Worm (Caenorhabditis elegans): ENCODE data around the gene mlcd-1.

mlcd-1 gene

ce11 chrIII:4555345-4555744 is 12.6 kb downstream of the mlcd-1 start (continued):
- TF ChIP-seq lin-13 (GFP tag; optimal IDR thresholded peaks at IDR 0.05), result no peak
- no peak for TF ChIP-seq efl-3 (GFP tag; optimal IDR thresholded peaks at IDR 0.05)
- TF ChIP-seq tbx-2 (tag; optimal IDR thresholded peaks at IDR 0.05), result no peak
- TF ChIP-seq mdl-1 (tag; optimal IDR thresholded peaks at IDR 0.05), result no peak
- TF ChIP-seq ceh-88 (GFP tag; IDR thresholded peaks at IDR 0.05), result no peak
- TF ChIP-seq aha-1 (tag; optimal IDR thresholded peaks at IDR 0.05), result no peak
- peak; percentile 18 for TF ChIP-seq nhr-47 (tag; optimal IDR thresholded peaks at IDR 0.05)
- no peak for TF ChIP-seq C04F5.9 (tag; optimal IDR thresholded peaks at IDR 0.05)
- TF ChIP-seq elt-2 (tag; optimal IDR thresholded peaks at IDR 0.05), result no peak
- peak; percentile 9 for TF ChIP-seq fkh-8 (tag; optimal IDR thresholded peaks at IDR 0.05)
- no peak for TF ChIP-seq nhr-71 (tag; optimal IDR thresholded peaks at IDR 0.05)
- TF ChIP-seq egl-27 (tag; optimal IDR thresholded peaks at IDR 0.05), result no peak
- TF ChIP-seq nhr-11 (tag; optimal IDR thresholded peaks at IDR 0.05), result no peak
- TF ChIP-seq efl-1 (optimal IDR thresholded peaks at IDR 0.05), result peak in 1 of 2 experiments; percentile 10
- TF ChIP-seq efl-1 (GFP tag; optimal IDR thresholded peaks at IDR 0.05 in 1 of 2), result no peak
- TF ChIP-seq mep-1 (tag; optimal IDR thresholded peaks at IDR 0.05), result no peak
- no peak for TF ChIP-seq ceh-90 (tag; optimal IDR thresholded peaks at IDR 0.05)

- TF ChIP-seq C34B4.2 (tag; optimal IDR thresholded peaks at IDR 0.05) (no peak), ama-1 (optimal IDR thresholded peaks at IDR 0.05) (no peak), lsy-2 (tag; optimal IDR thresholded peaks at IDR 0.05) (no peak), efl-1 (optimal IDR thresholded peaks at IDR 0.05) (no peak), efl-1 (GFP tag; optimal IDR thresholded peaks at IDR 0.05 in 1 of 2) (peak in 1 of 2 experiments; percentile 37), sox-4 (tag; optimal IDR thresholded peaks at IDR 0.05) (no peak)
Measured at ce11 chrIII:4553316-4553715, 14.6 kb downstream of the mlcd-1 start, which contains the start of gene imph-1. Gene imph-1 (plus strand): TSS chrIII:4553616.

ce11 chrIII:4552872-4553271 is 15.1 kb downstream of the mlcd-1 start:
- TF ChIP-seq blmp-1 (tag; optimal IDR thresholded peaks at IDR 0.05) (peak; percentile 13), elt-2 (tag; optimal IDR thresholded peaks at IDR 0.05) (peak; percentile 17), sptf-1 (tag; optimal IDR thresholded peaks at IDR 0.05) (no peak)

ce11 chrIII:4551963-4552362 is 16.0 kb downstream of the mlcd-1 start:
- TF ChIP-seq nhr-90 (tag; optimal IDR thresholded peaks at IDR 0.05; ENCODE audit: poor library complexity) (peak; percentile 24), irx-1 (tag; optimal IDR thresholded peaks at IDR 0.05) (peak; percentile 14), mdl-1 (tag; optimal IDR thresholded peaks at IDR 0.05) (peak in 1 of 2 experiments; percentile 57), nhr-19 (GFP tag; conservative IDR thresholded peaks at IDR 0.05) (peak; percentile 64), ztf-4 (tag; optimal IDR thresholded peaks at IDR 0.05) (peak; percentile 20), unc-86 (tag; optimal IDR thresholded peaks at IDR 0.05) (no peak), hpl-2 (GFP tag; optimal IDR thresholded peaks at IDR 0.05) (no peak), nhr-71 (tag; optimal IDR thresholded peaks at IDR 0.05) (peak; percentile 73), Y116A8C.19 (tag; optimal IDR thresholded peaks at IDR 0.05; ENCODE audit: borderline replicate concordance) (no peak), dsc-1 (tag; optimal IDR thresholded peaks at IDR 0.05) (peak; percentile 23), nhr-28 (tag; optimal IDR thresholded peaks at IDR 0.05) (no peak), unc-62 (GFP tag; optimal IDR thresholded peaks at IDR 0.05) (no peak), ces-1 (GFP tag; optimal IDR thresholded peaks at IDR 0.05) (no peak), snu-23 (GFP tag; optimal IDR thresholded peaks at IDR 0.05) (peak; percentile 82), skn-1 (tag; optimal IDR thresholded peaks at IDR 0.05) (peak; percentile 67), efl-1 (optimal IDR thresholded peaks at IDR 0.05) (peak; percentile 55 to 63), efl-1 (GFP tag; optimal IDR thresholded peaks at IDR 0.05 in 1 of 2) (peak in 1 of 2 experiments; percentile 24), egl-27 (tag; optimal IDR thresholded peaks at IDR 0.05) (peak; percentile 6 to 36), nhr-85 (tag) (peak; percentile 81), elt-3 (tag; optimal IDR thresholded peaks at IDR 0.05) (peak in 1 of 6 experiments; percentile 39), ceh-82 (tag; optimal IDR thresholded peaks at IDR 0.05) (peak in 2 of 3 experiments; percentile 31 to 81), nhr-11 (tag; optimal IDR thresholded peaks at IDR 0.05) (no peak), sup-37 (GFP tag; optimal IDR thresholded peaks at IDR 0.05) (no peak), mep-1 (tag; optimal IDR thresholded peaks at IDR 0.05) (peak; percentile 61), lsy-2 (tag; optimal IDR thresholded peaks at IDR 0.05) (peak; percentile 48 to 77), tbx-2 (tag; optimal IDR thresholded peaks at IDR 0.05) (peak; percentile 60), dpl-1 (GFP tag; optimal IDR thresholded peaks at IDR 0.05) (peak; percentile 21 to 47 (median 43)), lin-35 (GFP tag; optimal IDR thresholded peaks at IDR 0.05) (peak; percentile 65 to 71), egl-13 (tag; optimal IDR thresholded peaks at IDR 0.05) (peak; percentile 7), xbp-1 (tag; optimal IDR thresholded peaks at IDR 0.05) (peak; percentile 15), C16A3.4 (tag; optimal IDR thresholded peaks at IDR 0.05) (peak; percentile 48), jun-1 (tag; optimal IDR thresholded peaks at IDR 0.05) (peak; percentile 57), fkh-8 (tag; optimal IDR thresholded peaks at IDR 0.05) (peak; percentile 69), swsn-7 (tag; optimal IDR thresholded peaks at IDR 0.05) (peak; percentile 65)

Measured in whole organism, L1 larva.